Worm (Caenorhabditis elegans): ENCODE measurements around the gene T03F6.9.

DNA sequence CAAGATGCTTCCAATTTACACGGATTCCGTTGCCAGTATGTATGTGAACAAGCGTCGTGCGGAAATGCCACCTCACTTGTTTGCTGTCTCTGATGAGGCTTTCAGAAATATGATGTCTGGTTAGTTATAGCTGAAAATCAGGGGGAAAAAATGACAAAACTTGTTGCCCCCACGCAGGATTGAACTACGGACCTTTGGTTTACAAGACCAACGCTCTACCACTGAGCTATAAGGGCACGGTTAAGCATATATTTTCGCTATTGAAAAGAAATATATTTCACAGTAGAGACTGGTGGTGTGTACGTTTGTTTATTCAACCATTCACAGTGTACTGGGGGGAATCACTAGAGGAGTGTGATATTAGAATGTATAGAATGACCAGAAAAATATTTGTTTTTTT, 40.3 kb upstream of the T03F6.9 start:
- TF ChIP-seq pha-4 (tag; optimal IDR thresholded peaks at IDR 0.05) (no peak), unc-62 (GFP tag; optimal IDR thresholded peaks at IDR 0.05) (no peak), fos-1 (tag; optimal IDR thresholded peaks at IDR 0.05) (no peak), fkh-2 (tag; optimal IDR thresholded peaks at IDR 0.05) (no peak), nhr-12 (tag; optimal IDR thresholded peaks at IDR 0.05) (no peak), lin-39 (tag; optimal IDR thresholded peaks at IDR 0.05) (no peak), elt-3 (tag; optimal IDR thresholded peaks at IDR 0.05) (no peak), ceh-82 (tag; optimal IDR thresholded peaks at IDR 0.05) (no peak), nhr-23 (tag; optimal IDR thresholded peaks at IDR 0.05) (no peak), ztf-4 (tag; optimal IDR thresholded peaks at IDR 0.05) (no peak), nhr-28 (tag; optimal IDR thresholded peaks at IDR 0.05) (no peak), jun-1 (tag; optimal IDR thresholded peaks at IDR 0.05) (no peak), unc-39 (tag; optimal IDR thresholded peaks at IDR 0.05) (no peak), elt-1 (tag; optimal IDR thresholded peaks at IDR 0.05) (no peak)

Measured in whole organism, L3 larva.